Worm (Caenorhabditis elegans) whole organism, midembryonic: Measurements from ENCODE around the gene ras-1.

ENCODE experiments used
- T22C8.4 ChIP-seq: fragments of 200-800 bp; sonication (Bioruptor generic); IDR thresholded peaks from 2 replicates; pipeline ENCODE4 v1.3.6; 2022; ENCODE audit warnings: missing genetic modification characterization, missing compliant biosample characterization
- cog-1 ChIP-seq: sonication (generic microtip); optimal IDR thresholded peaks from 2 replicates; lab custom pipeline; 2016; ENCODE audit warnings: missing genetic modification characterization, missing compliant biosample characterization
- flt-1 ChIP-seq: fragments of 200-800 bp; sonication (Bioruptor generic); IDR thresholded peaks from 2 replicates; pipeline ENCODE4 v1.3.6; 2022; ENCODE audit warnings: missing genetic modification characterization, missing compliant biosample characterization
- klf-2 ChIP-seq: fragments of 200-800 bp; sonication (Bioruptor generic); conservative IDR thresholded peaks from 2 replicates; pipeline ENCODE4 v1.3.6; 2022; ENCODE audit warnings: missing genetic modification reagents, missing genetic modification characterization, missing compliant biosample characterization
- med-1 ChIP-seq: sonication (generic microtip); optimal IDR thresholded peaks from 2 replicates; lab custom pipeline; 2017; ENCODE audit warnings: missing genetic modification characterization, mild to moderate bottlenecking, missing compliant biosample characterization, antibody characterized with exemption, missing genetic modification reagents; ENCODE audit not compliant: insufficient read depth
- ref-1 ChIP-seq: fragments of 200-800 bp; sonication (Bioruptor generic); conservative IDR thresholded peaks from 2 replicates; pipeline ENCODE4 v1.3.6; 2022; ENCODE audit warnings: missing genetic modification reagents, missing genetic modification characterization, missing compliant biosample characterization
- tab-1 ChIP-seq: fragments of 200-800 bp; sonication (Bioruptor generic); IDR thresholded peaks from 2 replicates; pipeline ENCODE4 v1.3.6; 2022; ENCODE audit warnings: missing genetic modification characterization, missing compliant biosample characterization
- ztf-23 ChIP-seq: fragments of 200-800 bp; sonication (Bioruptor generic); IDR thresholded peaks from 2 replicates; pipeline ENCODE4 v1.3.6; 2022; ENCODE audit warnings: missing genetic modification reagents, missing genetic modification characterization, missing compliant biosample characterization
- ztf-29 ChIP-seq: fragments of 200-800 bp; sonication (Bioruptor generic); IDR thresholded peaks from 2 replicates; pipeline ENCODE4 v1.3.6; 2022; ENCODE audit warnings: missing genetic modification reagents, missing genetic modification characterization, missing compliant biosample characterization

Gene ras-1

ce11 chrII:12352115-12352514 is at the start of gene ras-1:
TSS of gene ras-1 (minus strand) at chrII:12352243.
- no peak for TF ChIP-seq flt-1
- TF ChIP-seq ztf-29 (GFP tag; lab: Robert Waterston, UW) = no peak
- TF ChIP-seq ref-1 (GFP tag; lab: Robert Waterston, UW) = no peak
- no peak for TF ChIP-seq ztf-23 (GFP tag; lab: Robert Waterston, UW)
- no peak for TF ChIP-seq med-1 (GFP tag; lab: Kevin White, UChicago)
- no peak for TF ChIP-seq tab-1
- TF ChIP-seq T22C8.4 = no peak
- no peak for TF ChIP-seq klf-2 (GFP tag; lab: Robert Waterston, UW)

- TF ChIP-seq klf-2 (GFP tag; lab: Robert Waterston, UW) = no peak
Observed at ce11 chrII:12401791-12402190, 49.7 kb upstream of the ras-1 start, which contains the start of gene sre-29. TSS of gene sre-29 (minus strand) at chrII:12401891.

DNA sequence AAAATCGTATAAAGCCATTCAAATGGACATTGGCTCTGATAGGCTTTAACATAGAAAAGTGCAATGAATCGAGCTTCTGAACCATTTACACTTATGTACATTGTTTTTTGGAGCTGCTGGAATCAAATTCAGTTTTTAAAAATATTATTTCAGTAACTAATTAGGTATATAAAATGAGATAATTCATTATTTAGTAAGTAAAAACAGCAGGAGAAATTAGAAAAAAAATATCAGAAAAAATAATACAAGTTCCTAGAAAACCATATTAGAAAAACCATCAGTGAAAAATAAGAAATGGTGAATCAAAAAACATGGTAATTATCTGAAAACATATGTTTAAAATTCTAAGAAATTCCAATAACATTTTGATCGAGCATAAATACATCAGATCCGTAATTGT is 45.6 kb upstream of the ras-1 start, which contains the start of gene F57G9.7:
F57G9.7 (minus strand) TSS at position 101 of the 400 bp plus-strand sequence.
- TF ChIP-seq tab-1 (no peak), ztf-23 (GFP tag; lab: Robert Waterston, UW) (no peak), ref-1 (GFP tag; lab: Robert Waterston, UW) (no peak), T22C8.4 (no peak), klf-2 (GFP tag; lab: Robert Waterston, UW) (no peak), ztf-29 (GFP tag; lab: Robert Waterston, UW) (no peak), cog-1 (tag; lab: Kevin White, UChicago) (no peak)

DNA sequence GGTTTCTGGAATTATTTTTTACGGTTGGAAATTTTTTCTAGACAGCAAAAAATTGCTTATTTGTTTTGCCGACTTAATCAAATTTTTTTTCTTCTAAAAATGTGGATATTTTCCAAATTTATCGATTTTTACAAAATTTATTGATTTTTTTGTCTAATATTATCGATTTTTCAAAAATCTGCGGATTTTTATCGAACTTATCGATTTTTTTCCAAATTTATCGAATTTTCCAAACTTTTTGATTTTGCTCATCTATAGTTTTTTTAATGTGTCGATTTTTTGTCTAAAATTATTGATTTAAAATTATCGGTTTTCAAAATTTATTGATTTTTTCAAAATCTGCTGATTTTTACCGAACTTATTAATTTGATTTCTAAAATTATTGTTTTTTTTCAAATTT is 42.1 kb upstream of the ras-1 start:
- TF ChIP-seq ztf-29 (GFP tag; lab: Robert Waterston, UW) = no peak
- TF ChIP-seq klf-2 (GFP tag; lab: Robert Waterston, UW) = no peak
- no peak for TF ChIP-seq ztf-23 (GFP tag; lab: Robert Waterston, UW)
- TF ChIP-seq ref-1 (GFP tag; lab: Robert Waterston, UW) = no peak
- no peak for TF ChIP-seq tab-1
- TF ChIP-seq T22C8.4 = peak; percentile 72; the same call in 1 of the 2 replicates

DNA sequence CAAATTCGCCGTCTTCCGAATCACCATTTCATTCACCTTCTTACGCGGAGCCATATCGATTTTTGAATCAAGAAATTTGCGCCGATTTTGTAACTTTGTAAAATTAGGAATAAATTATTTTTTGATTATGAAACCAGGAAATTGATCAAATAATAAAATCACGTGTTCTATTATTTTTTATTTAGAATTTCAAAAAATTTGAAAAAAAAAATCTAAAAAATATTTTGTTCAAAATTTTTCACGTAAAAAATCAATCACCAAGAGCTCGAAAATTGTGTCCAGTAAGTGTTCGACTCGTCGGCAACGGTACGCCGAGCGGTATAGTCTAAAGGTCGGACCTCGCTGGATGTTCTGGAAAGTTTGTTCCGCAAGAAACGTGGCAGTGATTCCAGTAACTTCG is 41.6 kb upstream of the ras-1 start, which contains the start of gene Y57A10B.7:
Y57A10B.7 (minus strand) TSS at position 101 of the 400 bp plus-strand sequence.
- no peak for TF ChIP-seq cog-1 (tag; lab: Kevin White, UChicago)
- no peak for TF ChIP-seq ref-1 (GFP tag; lab: Robert Waterston, UW)
- TF ChIP-seq med-1 (GFP tag; lab: Kevin White, UChicago) = no peak
- TF ChIP-seq klf-2 (GFP tag; lab: Robert Waterston, UW) = no peak

- TF ChIP-seq ref-1 (GFP tag; lab: Robert Waterston, UW) (no peak), flt-1 (no peak), ztf-29 (GFP tag; lab: Robert Waterston, UW) (no peak), ztf-23 (GFP tag; lab: Robert Waterston, UW) (no peak), cog-1 (tag; lab: Kevin White, UChicago) (no peak), klf-2 (GFP tag; lab: Robert Waterston, UW) (no peak), med-1 (GFP tag; lab: Kevin White, UChicago) (no peak), T22C8.4 (no peak), tab-1 (no peak)
Observed at ce11 chrII:12389783-12390182, 37.7 kb upstream of the ras-1 start, which contains the start of gene Y57A10B.6. TSS of gene Y57A10B.6 (plus strand) at chrII:12390083.

ce11 chrII:12387980-12388379 is 35.9 kb upstream of the ras-1 start, which contains the start of gene sre-41:
TSS of gene sre-41 (plus strand) at chrII:12388280.
- TF ChIP-seq T22C8.4 (no peak), tab-1 (no peak), ztf-29 (GFP tag; lab: Robert Waterston, UW) (no peak), ref-1 (GFP tag; lab: Robert Waterston, UW) (no peak), ztf-23 (GFP tag; lab: Robert Waterston, UW) (no peak), klf-2 (GFP tag; lab: Robert Waterston, UW) (no peak), flt-1 (no peak), med-1 (GFP tag; lab: Kevin White, UChicago) (no peak), cog-1 (tag; lab: Kevin White, UChicago) (no peak)

ce11 chrII:12387487-12387886 is 35.4 kb upstream of the ras-1 start:
- TF ChIP-seq ztf-29 (GFP tag; lab: Robert Waterston, UW) (no peak), cog-1 (tag; lab: Kevin White, UChicago) (no peak), tab-1 (no peak), med-1 (GFP tag; lab: Kevin White, UChicago) (no peak), flt-1 (no peak), ref-1 (GFP tag; lab: Robert Waterston, UW) (no peak), klf-2 (GFP tag; lab: Robert Waterston, UW) (no peak), T22C8.4 (no peak), ztf-23 (GFP tag; lab: Robert Waterston, UW) (no peak)

ce11 chrII:12386781-12387180 is 34.7 kb upstream of the ras-1 start, which contains the start of gene sre-42:
TSS of gene sre-42 (minus strand) at chrII:12386881.
- TF ChIP-seq ref-1 (GFP tag; lab: Robert Waterston, UW) (no peak), ztf-29 (GFP tag; lab: Robert Waterston, UW) (no peak), klf-2 (GFP tag; lab: Robert Waterston, UW) (no peak), med-1 (GFP tag; lab: Kevin White, UChicago) (no peak), cog-1 (tag; lab: Kevin White, UChicago) (no peak), T22C8.4 (no peak), tab-1 (no peak), flt-1 (no peak), ztf-23 (GFP tag; lab: Robert Waterston, UW) (no peak)

ce11 chrII:12385815-12386214 is 33.8 kb upstream of the ras-1 start:
- TF ChIP-seq tab-1 = no peak
- no peak for TF ChIP-seq flt-1
